Fruit fly (Drosophila melanogaster) whole organism, embryonic: Measurements from ENCODE around the gene Tmep.

Experiments used
- Ada2b ChIP-seq: fragments of 200-800 bp; sonication (Bioruptor generic); IDR thresholded peaks from 2 replicates; pipeline ENCODE4 v1.3.6; 2022; ENCODE audit warnings: missing biosample characterization, missing genetic modification characterization
- Atf6 ChIP-seq: fragments of 200-800 bp; sonication (Bioruptor generic); IDR thresholded peaks from 2 replicates; pipeline ENCODE4 v1.3.6; 2022; ENCODE audit warnings: missing biosample characterization, missing genetic modification characterization
- B-H1 ChIP-seq: fragments of 200-800 bp; sonication (Bioruptor generic); IDR thresholded peaks from 3 replicates; pipeline ENCODE4 v1.3.6; 2022; ENCODE audit warnings: missing biosample characterization, missing genetic modification characterization
- CG10565 ChIP-seq: fragments of 200-800 bp; sonication (Bioruptor generic); optimal IDR thresholded peaks from 3 replicates; lab custom pipeline; 2016; ENCODE audit warnings: missing biosample characterization, mild to moderate bottlenecking, missing genetic modification characterization
- CG10979 ChIP-seq: fragments of 200-800 bp; sonication (Bioruptor generic); optimal IDR thresholded peaks from 2 replicates; lab custom pipeline; 2018; ENCODE audit warnings: missing biosample characterization, mild to moderate bottlenecking, missing genetic modification characterization, moderate library complexity
- CG15696 ChIP-seq: fragments of 200-800 bp; sonication (Bioruptor generic); optimal IDR thresholded peaks from 2 replicates; lab custom pipeline; 2019; ENCODE audit warnings: missing biosample characterization, mild to moderate bottlenecking, missing genetic modification characterization, moderate library complexity
- CG17186 ChIP-seq: fragments of 200-800 bp; sonication (Bioruptor generic); optimal IDR thresholded peaks from 3 replicates; lab custom pipeline; 2017; ENCODE audit warnings: missing biosample characterization, missing genetic modification reagents, missing genetic modification characterization
- CG17612 ChIP-seq: fragments of 200-800 bp; sonication (Bioruptor generic); IDR thresholded peaks from 2 replicates; pipeline ENCODE4 v1.3.6; 2022; ENCODE audit warnings: missing biosample characterization, missing genetic modification characterization
- CG18599 ChIP-seq: fragments of 200-800 bp; sonication (Bioruptor generic); optimal IDR thresholded peaks from 3 replicates; lab custom pipeline; 2017; ENCODE audit warnings: missing biosample characterization, missing genetic modification characterization, mild to moderate bottlenecking, moderate library complexity, missing genetic modification reagents
- CG18619 ChIP-seq: fragments of 200-800 bp; sonication (Bioruptor generic); optimal IDR thresholded peaks from 3 replicates; lab custom pipeline; 2017; ENCODE audit warnings: missing biosample characterization, mild to moderate bottlenecking, missing genetic modification characterization
- CG2116 ChIP-seq: fragments of 200-800 bp; sonication (Bioruptor generic); optimal IDR thresholded peaks from 3 replicates; lab custom pipeline; 2018; ENCODE audit warnings: missing biosample characterization, mild to moderate bottlenecking, missing genetic modification characterization
- CG2199 ChIP-seq: fragments of 200-800 bp; sonication (Bioruptor generic); IDR thresholded peaks from 3 replicates; pipeline ENCODE4 v1.3.6; 2022; ENCODE audit warnings: missing biosample characterization, missing genetic modification characterization
- CG2875 ChIP-seq: fragments of 200-800 bp; sonication (Bioruptor generic); optimal IDR thresholded peaks from 2 replicates; lab custom pipeline; 2017; ENCODE audit warnings: missing biosample characterization, mild to moderate bottlenecking, missing genetic modification characterization, missing genetic modification reagents
- CG31224 ChIP-seq: fragments of 200-800 bp; sonication (Bioruptor generic); IDR thresholded peaks from 2 replicates; pipeline ENCODE4 v1.3.6; 2022; ENCODE audit warnings: missing biosample characterization, missing genetic modification characterization
- CG3281 ChIP-seq: fragments of 200-800 bp; sonication (Bioruptor generic); optimal IDR thresholded peaks from 3 replicates; lab custom pipeline; 2017; ENCODE audit warnings: missing biosample characterization, mild to moderate bottlenecking, missing genetic modification characterization
- CG33557 ChIP-seq: fragments of 200-800 bp; sonication (Bioruptor generic); optimal IDR thresholded peaks from 2 replicates; lab custom pipeline; 2019; ENCODE audit warnings: missing biosample characterization, mild to moderate bottlenecking, missing genetic modification characterization, moderate library complexity
- CG3847 ChIP-seq: fragments of 200-800 bp; sonication (Bioruptor generic); IDR thresholded peaks from 2 replicates; pipeline ENCODE4 v1.3.6; 2022; ENCODE audit warnings: missing biosample characterization, missing genetic modification characterization
- CG4360 ChIP-seq: fragments of 200-800 bp; sonication (Bioruptor generic); IDR thresholded peaks from 2 replicates; pipeline ENCODE4 v1.3.6; 2022; ENCODE audit warnings: missing biosample characterization, missing genetic modification characterization
- CG4707 ChIP-seq: fragments of 200-800 bp; sonication (Bioruptor generic); optimal IDR thresholded peaks from 2 replicates; lab custom pipeline; 2018; ENCODE audit warnings: missing biosample characterization, mild to moderate bottlenecking, missing genetic modification characterization, moderate library complexity
- CG6689 ChIP-seq: fragments of 200-800 bp; sonication (Bioruptor generic); IDR thresholded peaks from 2 replicates; pipeline ENCODE4 v1.3.6; 2022; ENCODE audit warnings: missing biosample characterization, missing genetic modification characterization
- CG7928 ChIP-seq: fragments of 200-800 bp; sonication (Bioruptor generic); optimal IDR thresholded peaks from 2 replicates; lab custom pipeline; 2017; ENCODE audit warnings: missing biosample characterization, mild to moderate bottlenecking, missing genetic modification characterization
- D19B ChIP-seq: fragments of 200-800 bp; sonication (Bioruptor generic); optimal IDR thresholded peaks from 2 replicates; lab custom pipeline; 2017; ENCODE audit warnings: missing biosample characterization, mild to moderate bottlenecking, missing genetic modification characterization
- Dll ChIP-seq: fragments of 200-800 bp; sonication (Bioruptor generic); IDR thresholded peaks from 4 replicates; pipeline ENCODE4 v1.3.6; 2022; ENCODE audit warnings: missing biosample characterization, missing genetic modification characterization; ENCODE audit not compliant: partially characterized antibody
- Ets97D ChIP-seq: fragments of 200-800 bp; sonication (Bioruptor generic); optimal IDR thresholded peaks from 3 replicates; lab custom pipeline; 2016; ENCODE audit warnings: missing biosample characterization, missing genetic modification characterization
- Hr3 ChIP-seq: fragments of 200-800 bp; sonication (Bioruptor generic); optimal IDR thresholded peaks from 3 replicates; lab custom pipeline; 2016; ENCODE audit warnings: missing biosample characterization, missing genetic modification characterization
- Myb ChIP-seq: fragments of 200-800 bp; sonication (Bioruptor generic); optimal IDR thresholded peaks from 2 replicates; lab custom pipeline; 2016; ENCODE audit warnings: missing biosample characterization, missing genetic modification characterization
- Rfx ChIP-seq: fragments of 200-800 bp; sonication (Bioruptor generic); IDR thresholded peaks from 2 replicates; pipeline ENCODE4 v1.3.6; 2022; ENCODE audit warnings: missing biosample characterization, missing genetic modification characterization
- Rx ChIP-seq: fragments of 200-800 bp; sonication (Bioruptor generic); IDR thresholded peaks from 2 replicates; pipeline ENCODE4 v1.3.6; 2022; ENCODE audit warnings: missing biosample characterization, missing genetic modification characterization
- Sox102F ChIP-seq: fragments of 200-800 bp; sonication (Bioruptor generic); optimal IDR thresholded peaks from 2 replicates; lab custom pipeline; 2018; ENCODE audit warnings: missing biosample characterization, mild to moderate bottlenecking, missing genetic modification characterization, moderate library complexity
- Xrp1 ChIP-seq: fragments of 200-800 bp; sonication (Bioruptor generic); IDR thresholded peaks from 2 replicates; pipeline ENCODE4 v1.3.6; 2022; ENCODE audit warnings: missing biosample characterization, missing genetic modification characterization
- al ChIP-seq: fragments of 200-800 bp; sonication (Bioruptor generic); IDR thresholded peaks from 2 replicates; pipeline ENCODE4 v1.3.6; 2022; ENCODE audit warnings: missing biosample characterization, missing genetic modification characterization
- ase ChIP-seq: fragments of 200-800 bp; sonication (Bioruptor generic); IDR thresholded peaks from 3 replicates; pipeline ENCODE4 v1.3.6; 2022; ENCODE audit warnings: missing biosample characterization, missing genetic modification characterization
- cato ChIP-seq: fragments of 200-800 bp; sonication (Bioruptor generic); optimal IDR thresholded peaks from 2 replicates; lab custom pipeline; 2016; ENCODE audit warnings: missing biosample characterization, missing genetic modification characterization, borderline replicate concordance
- dati ChIP-seq: fragments of 200-800 bp; sonication (Bioruptor generic); IDR thresholded peaks from 2 replicates; pipeline ENCODE4 v1.3.6; 2022; ENCODE audit warnings: missing biosample characterization, missing genetic modification characterization
- dmrt99B ChIP-seq: fragments of 200-800 bp; sonication (Bioruptor generic); optimal IDR thresholded peaks from 2 replicates; lab custom pipeline; 2018; ENCODE audit warnings: missing biosample characterization, mild to moderate bottlenecking, missing genetic modification characterization, moderate library complexity
- exex ChIP-seq: fragments of 200-800 bp; sonication (Bioruptor generic); optimal IDR thresholded peaks from 4 replicates; lab custom pipeline; 2018; ENCODE audit warnings: missing biosample characterization, mild to moderate bottlenecking, missing genetic modification characterization, moderate library complexity
- fd96Cb ChIP-seq: fragments of 200-800 bp; sonication (Bioruptor generic); optimal IDR thresholded peaks from 2 replicates; lab custom pipeline; 2018; ENCODE audit warnings: missing biosample characterization, mild to moderate bottlenecking, missing genetic modification characterization, moderate library complexity
- h ChIP-seq: fragments of >200 bp; optimal IDR thresholded peaks from 2 replicates; lab custom pipeline; 2017
- hth ChIP-seq: fragments of >200 bp; optimal IDR thresholded peaks from 2 replicates; lab custom pipeline; 2017; ENCODE audit warnings: inconsistent platforms
- lmd ChIP-seq: fragments of 200-800 bp; sonication (Bioruptor generic); IDR thresholded peaks from 2 replicates; pipeline ENCODE4 v1.3.6; 2022; ENCODE audit warnings: missing biosample characterization, missing genetic modification characterization
- luna ChIP-seq: fragments of 200-800 bp; sonication (Bioruptor generic); optimal IDR thresholded peaks from 2 replicates; lab custom pipeline; 2016; ENCODE audit warnings: missing biosample characterization, missing genetic modification characterization
- nau ChIP-seq: fragments of 200-800 bp; sonication (Bioruptor generic); optimal IDR thresholded peaks from 3 replicates; lab custom pipeline; 2017; ENCODE audit warnings: missing biosample characterization, mild to moderate bottlenecking, missing genetic modification characterization, missing genetic modification reagents
- pita ChIP-seq: fragments of 200-800 bp; sonication (Bioruptor generic); optimal IDR thresholded peaks from 2 replicates; lab custom pipeline; 2017; ENCODE audit warnings: missing biosample characterization, mild to moderate bottlenecking, missing genetic modification characterization
- ranshi ChIP-seq: fragments of 200-800 bp; sonication (Bioruptor generic); IDR thresholded peaks from 2 replicates; pipeline ENCODE4 v1.3.6; 2022; ENCODE audit warnings: missing biosample characterization, missing genetic modification characterization
- run ChIP-seq: fragments of 200-800 bp; sonication (Bioruptor generic); optimal IDR thresholded peaks from 3 replicates; lab custom pipeline; 2018; ENCODE audit warnings: missing biosample characterization, mild to moderate bottlenecking, missing genetic modification characterization
- schlank ChIP-seq: fragments of 200-800 bp; sonication (Bioruptor generic); optimal IDR thresholded peaks from 2 replicates; lab custom pipeline; 2018; ENCODE audit warnings: missing biosample characterization, mild to moderate bottlenecking, missing genetic modification characterization
- tin ChIP-seq: fragments of 200-800 bp; sonication (Bioruptor generic); optimal IDR thresholded peaks from 3 replicates; lab custom pipeline; 2016; ENCODE audit warnings: missing biosample characterization, missing genetic modification characterization
- tll ChIP-seq, 2 experiments: fragments of 200-800 bp in 1 of 2; fragments of >200 bp in 1 of 2; sonication (Bioruptor generic) in 1 of 2; optimal IDR thresholded peaks; 2 replicates each; lab custom pipeline; 2017 to 2019; ENCODE audit warnings: missing biosample characterization in 2 of 2, missing genetic modification characterization in 2 of 2, mild to moderate bottlenecking in 1 of 2, moderate library complexity in 1 of 2
- trem ChIP-seq: fragments of 200-800 bp; optimal IDR thresholded peaks from 3 replicates; lab custom pipeline; 2019; ENCODE audit warnings: missing biosample characterization, mild to moderate bottlenecking, missing genetic modification characterization, moderate library complexity
- zfh2 ChIP-seq: fragments of 200-800 bp; sonication (Bioruptor generic); optimal IDR thresholded peaks from 2 replicates; lab custom pipeline; 2016; ENCODE audit warnings: missing biosample characterization, missing genetic modification characterization

Tmep gene

DNA sequence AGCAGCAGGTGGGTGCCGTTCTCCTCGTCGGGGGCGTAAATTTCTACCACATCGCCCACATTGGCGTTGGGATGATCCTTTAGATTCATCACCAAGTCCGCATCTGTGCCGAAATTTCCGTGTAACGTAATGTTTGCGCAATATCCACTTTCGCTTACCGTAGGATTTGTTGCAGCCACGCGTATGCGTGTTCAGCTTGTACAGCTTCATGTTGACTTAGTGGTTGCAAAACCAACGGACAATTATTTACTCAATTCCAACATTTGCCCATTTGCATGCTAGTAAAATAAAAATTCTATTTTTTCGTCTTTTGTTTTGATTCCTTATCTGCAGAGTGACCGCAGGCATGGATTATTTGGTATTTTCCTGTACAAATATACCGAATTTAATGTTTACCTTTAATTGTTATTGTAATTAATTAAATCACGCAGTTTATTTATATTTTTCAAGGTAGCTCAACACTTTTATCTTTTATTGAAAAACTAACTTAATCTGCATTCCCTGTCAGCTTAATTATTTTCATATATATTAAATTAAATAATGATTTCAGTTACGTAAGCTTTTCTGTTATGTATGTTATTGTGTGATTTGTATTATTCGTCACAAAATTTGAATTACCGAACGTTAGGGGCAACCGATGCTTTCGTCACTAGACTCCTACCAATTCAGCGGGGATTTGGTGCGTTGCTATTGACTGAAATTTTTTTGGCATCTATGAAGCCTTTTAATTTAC is 35.1 kb upstream of the Tmep start, which contains the start of gene Iml1 (continued):
- no peak for TF ChIP-seq CG3281 (GFP tag; lab: Kevin White, UChicago)
- TF ChIP-seq CG10979 (tag; lab: Kevin White, UChicago), result peak; percentile 24
- no peak for TF ChIP-seq dati
- peak; percentile 49 for TF ChIP-seq exex
- TF ChIP-seq CG17186 (GFP tag; lab: Kevin White, UChicago), result no peak
- TF ChIP-seq ranshi (GFP tag; lab: Robert Waterston, UW), result 0 out of 2 replicates have a peak, but pooled peaks have one; percentile 15
- no peak for TF ChIP-seq CG18619
- TF ChIP-seq hth (lab: Kevin White, UChicago), result no peak
- no peak for TF ChIP-seq nau (GFP tag; lab: Kevin White, UChicago)
- TF ChIP-seq CG18599, result no peak
- TF ChIP-seq pita (GFP tag; lab: Kevin White, UChicago), result no peak
- TF ChIP-seq B-H1 (GFP tag; lab: Robert Waterston, UW), result no peak; the same call in 2 of the 3 replicates
- TF ChIP-seq CG3847 (GFP tag; lab: Robert Waterston, UW), result no peak
- no peak for TF ChIP-seq schlank
- no peak for TF ChIP-seq CG17612 (GFP tag; lab: Robert Waterston, UW)
- TF ChIP-seq trem (tag; lab: Kevin White, UChicago), result peak; percentile 34
- TF ChIP-seq cato (GFP tag; lab: Kevin White, UChicago), result no peak
- peak; percentile 27 for TF ChIP-seq Ets97D (GFP tag; lab: Kevin White, UChicago)
- TF ChIP-seq Xrp1 (GFP tag; lab: Robert Waterston, UW), result no peak
- TF ChIP-seq h (lab: Kevin White, UChicago), result no peak
- TF ChIP-seq lmd (GFP tag; lab: Robert Waterston, UW), result peak; percentile 63; the same call in 1 of the 2 replicates
- TF ChIP-seq CG7928 (GFP tag; lab: Kevin White, UChicago), result no peak
- TF ChIP-seq CG2199 (GFP tag; lab: Robert Waterston, UW), result no peak
- TF ChIP-seq Rfx (GFP tag; lab: Robert Waterston, UW), result peak; percentile 80
- peak; percentile 31; the same call in 1 of the 2 replicates for TF ChIP-seq CG4360 (GFP tag; lab: Robert Waterston, UW)
- no peak for TF ChIP-seq luna (GFP tag; lab: Kevin White, UChicago)
- TF ChIP-seq ase, result peak; percentile 29; the same call in 1 of the 3 replicates
- peak; percentile 28 for TF ChIP-seq tin (GFP tag; lab: Kevin White, UChicago)
- TF ChIP-seq CG31224 (GFP tag; lab: Robert Waterston, UW), result 0 out of 2 replicates have a peak, but pooled peaks have one; percentile 23
- TF ChIP-seq zfh2 (GFP tag; lab: Kevin White, UChicago), result peak; percentile 56
- TF ChIP-seq Sox102F, result no peak
- TF ChIP-seq dmrt99B (tag; lab: Kevin White, UChicago), result no peak
- peak; percentile 6 for TF ChIP-seq CG15696
- TF ChIP-seq D19B (GFP tag; lab: Kevin White, UChicago), result no peak
- no peak for TF ChIP-seq CG4707 (GFP tag; lab: Kevin White, UChicago)
- TF ChIP-seq CG10565, result no peak
- TF ChIP-seq Ada2b (GFP tag; lab: Robert Waterston, UW), result no peak
- TF ChIP-seq Rx (GFP tag; lab: Robert Waterston, UW), result 0 out of 2 replicates have a peak, but pooled peaks have one; percentile 14
- TF ChIP-seq Atf6, result peak; percentile 33; the same call in 1 of the 2 replicates
- TF ChIP-seq Dll (GFP tag; lab: Robert Waterston, UW), result no peak
- TF ChIP-seq Hr3 (GFP tag; lab: Kevin White, UChicago), result peak; percentile 26
- TF ChIP-seq CG2875 (GFP tag; lab: Kevin White, UChicago), result no peak
- peak; percentile 44 for TF ChIP-seq CG2116 (GFP tag; lab: Kevin White, UChicago)
- TF ChIP-seq CG6689 (GFP tag; lab: Robert Waterston, UW), result peak; percentile 85
- TF ChIP-seq fd96Cb (tag; lab: Kevin White, UChicago), result peak; percentile 6
- no peak for TF ChIP-seq tll (GFP tag; optimal IDR thresholded peaks at IDR 0.05; lab: Kevin White, UChicago)
- peak; percentile 52 for TF ChIP-seq Myb (GFP tag; lab: Kevin White, UChicago)
- no peak for TF ChIP-seq run (tag; lab: Kevin White, UChicago)
- no peak for TF ChIP-seq CG33557 (GFP tag; lab: Kevin White, UChicago)
- peak; percentile 68 for TF ChIP-seq al (GFP tag; lab: Robert Waterston, UW)
